Fruit fly (Drosophila melanogaster): ENCODE measurements around the gene CG13738.

Gene CG13738

DNA sequence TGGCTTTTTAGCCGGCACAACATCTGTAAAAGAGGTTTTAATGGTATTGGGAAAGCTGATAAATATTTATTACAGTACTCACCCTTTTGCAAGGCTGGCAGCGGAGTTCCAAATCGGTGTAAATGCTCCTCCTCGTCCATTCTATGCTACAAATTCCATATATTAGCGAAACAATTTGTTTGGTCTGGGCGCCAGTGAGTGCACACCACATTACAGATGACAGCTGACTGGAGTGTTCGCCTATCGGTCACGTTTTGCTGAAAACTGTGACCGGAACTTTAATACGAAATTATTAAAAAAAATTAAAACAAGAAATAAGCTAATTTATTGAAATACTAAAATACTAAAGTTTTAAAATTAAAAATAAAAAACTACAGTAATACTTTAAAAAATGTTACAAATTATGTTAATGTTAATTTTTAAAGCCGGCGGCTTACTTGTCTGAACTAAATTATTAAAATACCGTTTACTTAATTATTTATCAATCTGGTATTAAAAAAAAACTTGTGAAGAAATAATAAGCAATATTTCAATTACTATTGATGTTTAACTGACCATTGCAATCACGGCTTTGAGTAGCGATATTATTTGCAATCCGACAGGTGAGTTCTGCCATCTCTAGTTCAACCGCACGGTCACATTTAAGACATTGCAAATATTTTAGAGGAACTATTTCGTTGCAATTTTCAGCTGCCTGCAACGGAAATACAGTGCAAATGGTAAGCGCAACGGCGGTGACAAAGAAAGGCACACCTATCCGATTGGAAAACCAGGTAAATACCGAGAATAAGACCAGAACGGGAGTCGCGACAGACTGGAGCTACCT lies 44.3 kb downstream of the CG13738 start, which contains the start of the genes CG8833 and DCTN1-p150 (continued):
- TF ChIP-seq CG3281 (GFP tag; optimal IDR thresholded peaks at IDR 0.05) (peak; percentile 6), CG6854 (GFP tag; optimal IDR thresholded peaks at IDR 0.05) (no peak), Nf-YA (GFP tag; IDR thresholded peaks at IDR 0.05) (no peak), GATAe (GFP tag; conservative IDR thresholded peaks at IDR 0.05) (no peak), Max (GFP tag; optimal IDR thresholded peaks at IDR 0.05) (no peak), Doc3 (GFP tag; IDR thresholded peaks at IDR 0.05; ENCODE audit: partially characterized antibody) (peak; percentile 32; the same call in 1 of the 3 replicates), CG2199 (GFP tag; IDR thresholded peaks at IDR 0.05) (no peak), pum (GFP tag; optimal IDR thresholded peaks at IDR 0.05) (peak; percentile 4), al (GFP tag; IDR thresholded peaks at IDR 0.05) (no peak; the same call in 1 of the 2 replicates), CG16863 (GFP tag; optimal IDR thresholded peaks at IDR 0.05) (peak; percentile 4), CG6689 (GFP tag; IDR thresholded peaks at IDR 0.05) (peak; percentile 10; the same call in 1 of the 2 replicates), CG11247 (GFP tag; IDR thresholded peaks at IDR 0.05) (no peak), Mad (GFP tag; optimal IDR thresholded peaks at IDR 0.05) (peak; percentile 9), ap (GFP tag; IDR thresholded peaks at IDR 0.05) (no peak), toy (GFP tag; IDR thresholded peaks at IDR 0.05) (no peak), CG34422 (GFP tag; IDR thresholded peaks at IDR 0.05) (no peak), HLH54F (GFP tag; optimal IDR thresholded peaks at IDR 0.05) (peak; percentile 50), Tbp (GFP tag; optimal IDR thresholded peaks at IDR 0.05) (no peak), HmgZ (tag; optimal IDR thresholded peaks at IDR 0.05) (peak; percentile 27), Atf6 (GFP tag; IDR thresholded peaks at IDR 0.05) (0 out of 2 replicates have a peak, but pooled peaks have one; percentile 29), exex (tag; optimal IDR thresholded peaks at IDR 0.05) (no peak), Awh (GFP tag; IDR thresholded peaks at IDR 0.05) (no peak), CG17612 (GFP tag; IDR thresholded peaks at IDR 0.05) (no peak), zen (tag; optimal IDR thresholded peaks at IDR 0.05) (no peak), Dp (GFP tag; optimal IDR thresholded peaks at IDR 0.05) (no peak), crp (GFP tag; optimal IDR thresholded peaks at IDR 0.05) (peak; percentile 33 to 85), gsb (GFP tag; IDR thresholded peaks at IDR 0.05) (no peak), CG9797 (GFP tag; optimal IDR thresholded peaks at IDR 0.05) (peak; percentile 53), CG8944 (GFP tag; optimal IDR thresholded peaks at IDR 0.05) (peak; percentile 33), CG31224 (GFP tag; IDR thresholded peaks at IDR 0.05) (no peak), CG8290 (GFP tag; optimal IDR thresholded peaks at IDR 0.05) (peak; percentile 33), CG8290 (tag; optimal IDR thresholded peaks at IDR 0.05) (no peak), CG11398 (GFP tag; optimal IDR thresholded peaks at IDR 0.05) (no peak), CG17829 (tag; optimal IDR thresholded peaks at IDR 0.05) (peak; percentile 21), Taf1 (GFP tag; IDR thresholded peaks at IDR 0.05) (no peak), CG2120 (GFP tag; optimal IDR thresholded peaks at IDR 0.05) (peak; percentile 62), Hmx (GFP tag; optimal IDR thresholded peaks at IDR 0.05) (no peak), wdn (GFP tag; IDR thresholded peaks at IDR 0.05) (no peak), ken (GFP tag; IDR thresholded peaks at IDR 0.05) (0 out of 3 replicates have a peak, but pooled peaks have one; percentile 18), Atf3 (GFP tag; optimal IDR thresholded peaks at IDR 0.05) (no peak), ato (GFP tag; IDR thresholded peaks at IDR 0.05; ENCODE audit: partially characterized antibody) (0 out of 2 replicates have a peak, but pooled peaks have one; percentile 16), aop (GFP tag; IDR thresholded peaks at IDR 0.05) (no peak), Fer1 (GFP tag; optimal IDR thresholded peaks at IDR 0.05) (no peak), h (optimal IDR thresholded peaks at IDR 0.05) (no peak), CG9215 (GFP tag; IDR thresholded peaks at IDR 0.05) (0 out of 2 replicates have a peak, but pooled peaks have one; percentile 34), gcm2 (GFP tag; optimal IDR thresholded peaks at IDR 0.05) (no peak), knrl (GFP tag; IDR thresholded peaks at IDR 0.05; ENCODE audit: partially characterized antibody) (peak; percentile 62; the same call in 2 of the 3 replicates), dmrt99B (tag; optimal IDR thresholded peaks at IDR 0.05) (no peak), CG18011 (GFP tag; optimal IDR thresholded peaks at IDR 0.05) (no peak), Hr3 (GFP tag; optimal IDR thresholded peaks at IDR 0.05) (peak; percentile 47), CG13624 (GFP tag; optimal IDR thresholded peaks at IDR 0.05) (peak; percentile 13)

Measured in whole organism, embryonic.